Fruit fly (Drosophila melanogaster): Measurements from ENCODE around the gene Fum2.

- no peak for TF ChIP-seq CTCF (optimal IDR thresholded peaks at IDR 0.05)
- no peak for TF ChIP-seq CG8478 (optimal IDR thresholded peaks at IDR 0.05)
These were observed 21.0 kb downstream of the Fum2 start for dm6 chrX:6702591-6702990.

All from S2 (cell line).